Worm (Caenorhabditis elegans) whole organism, young adult: ENCODE results near the gene dmsr-9.

Experiments used
- B0019.2 ChIP-seq: fragments of 200-800 bp; sonication (Bioruptor generic); conservative IDR thresholded peaks from 2 replicates; pipeline ENCODE4 v1.3.6; 2022; ENCODE audit warnings: missing genetic modification reagents, missing genetic modification characterization, missing compliant biosample characterization
- B0336.3 ChIP-seq: fragments of 200-800 bp; sonication (Bioruptor generic); IDR thresholded peaks from 2 replicates; pipeline ENCODE4 v1.3.6; 2022; ENCODE audit warnings: missing genetic modification characterization, missing compliant biosample characterization
- F49E8.2 ChIP-seq: sonication (generic microtip); optimal IDR thresholded peaks from 3 replicates; lab custom pipeline; 2017; ENCODE audit warnings: missing genetic modification characterization, mild to moderate bottlenecking, missing compliant biosample characterization, antibody characterized with exemption, moderate library complexity; ENCODE audit not compliant: insufficient read depth
- F57C9.4 ChIP-seq: sonication (generic microtip); optimal IDR thresholded peaks from 2 replicates; lab custom pipeline; 2017; ENCODE audit warnings: mild to moderate bottlenecking, missing genetic modification characterization, missing compliant biosample characterization
- T07F8.4 ChIP-seq: sonication (generic microtip); optimal IDR thresholded peaks from 2 replicates; lab custom pipeline; 2016; ENCODE audit warnings: mild to moderate bottlenecking, missing genetic modification characterization, moderate library complexity, missing compliant biosample characterization
- Y56A3A.18 ChIP-seq: fragments of 200-800 bp; sonication (Bioruptor generic); IDR thresholded peaks from 2 replicates; pipeline ENCODE4 v1.3.6; 2022; ENCODE audit warnings: missing genetic modification reagents, missing genetic modification characterization, missing compliant biosample characterization
- Y79H2A.3 ChIP-seq: fragments of 200-800 bp; sonication (Bioruptor generic); conservative IDR thresholded peaks from 2 replicates; pipeline ENCODE4 v1.3.6; 2022; ENCODE audit warnings: missing genetic modification reagents, missing genetic modification characterization, missing compliant biosample characterization
- ZK185.1 ChIP-seq: sonication (generic microtip); optimal IDR thresholded peaks from 2 replicates; lab custom pipeline; 2016; ENCODE audit warnings: mild to moderate bottlenecking, missing genetic modification characterization, missing compliant biosample characterization; ENCODE audit not compliant: poor library complexity, severe bottlenecking
- attf-5 ChIP-seq: fragments of 200-800 bp; sonication (Bioruptor generic); optimal IDR thresholded peaks from 2 replicates; lab custom pipeline; 2018; ENCODE audit warnings: mild to moderate bottlenecking, missing genetic modification characterization, missing compliant biosample characterization
- bed-1 ChIP-seq: fragments of 200-800 bp; sonication (Bioruptor generic); IDR thresholded peaks from 2 replicates; pipeline ENCODE4 v1.3.6; 2022; ENCODE audit warnings: missing genetic modification reagents, missing genetic modification characterization, missing compliant biosample characterization
- cebp-2 ChIP-seq: fragments of 200-800 bp; sonication (Bioruptor generic); IDR thresholded peaks from 2 replicates; pipeline ENCODE4 v1.3.6; 2022; ENCODE audit warnings: missing genetic modification characterization, missing compliant biosample characterization
- ceh-27 ChIP-seq: fragments of 200-800 bp; sonication (Bioruptor generic); optimal IDR thresholded peaks from 2 replicates; lab custom pipeline; 2018; ENCODE audit warnings: mild to moderate bottlenecking, missing genetic modification characterization, moderate library complexity, missing compliant biosample characterization
- ceh-40 ChIP-seq: fragments of 200-800 bp; sonication (Bioruptor generic); IDR thresholded peaks from 2 replicates; pipeline ENCODE4 v1.3.6; 2022; ENCODE audit warnings: missing genetic modification characterization, missing compliant biosample characterization
- dox-1 ChIP-seq: fragments of 200-800 bp; sonication (Bioruptor generic); IDR thresholded peaks from 2 replicates; pipeline ENCODE4 v1.3.6; 2022; ENCODE audit warnings: missing genetic modification reagents, missing genetic modification characterization, missing compliant biosample characterization
- dpl-1 ChIP-seq: fragments of 150-350 bp; optimal IDR thresholded peaks from 2 replicates; lab custom pipeline; 2014; ENCODE audit warnings: missing biosample characterization, missing genetic modification reagents, missing genetic modification characterization
- efl-1 ChIP-seq: fragments of 150-350 bp; optimal IDR thresholded peaks from 2 replicates; lab custom pipeline; 2014; ENCODE audit warnings: missing biosample characterization, missing genetic modification reagents, missing genetic modification characterization
- egl-18 ChIP-seq: fragments of 200-800 bp; sonication (Bioruptor generic); IDR thresholded peaks from 2 replicates; pipeline ENCODE4 v1.3.6; 2022; ENCODE audit warnings: missing genetic modification reagents, missing genetic modification characterization, missing compliant biosample characterization
- hlh-26 ChIP-seq: fragments of 200-800 bp; sonication (Bioruptor generic); conservative IDR thresholded peaks from 2 replicates; pipeline ENCODE4 v1.3.6; 2022; ENCODE audit warnings: missing genetic modification reagents, missing genetic modification characterization, missing compliant biosample characterization
- hmg-1.2 ChIP-seq: fragments of 200-800 bp; sonication (Bioruptor generic); IDR thresholded peaks from 2 replicates; pipeline ENCODE4 v1.3.6; 2022; ENCODE audit warnings: missing genetic modification reagents, missing genetic modification characterization, missing compliant biosample characterization
- hmg-20 ChIP-seq: fragments of 200-800 bp; sonication (Bioruptor generic); IDR thresholded peaks from 2 replicates; pipeline ENCODE4 v1.3.6; 2022; ENCODE audit warnings: missing genetic modification reagents, missing genetic modification characterization, missing compliant biosample characterization
- hrde-1 ChIP-seq: sonication (generic microtip); optimal IDR thresholded peaks from 2 replicates; lab custom pipeline; 2016; ENCODE audit warnings: missing genetic modification characterization, mild to moderate bottlenecking, missing compliant biosample characterization, moderate library complexity, missing genotype, missing genetic modification reagents, borderline replicate concordance
- hsf-1 ChIP-seq: fragments of 200-800 bp; sonication (Bioruptor generic); IDR thresholded peaks from 2 replicates; pipeline ENCODE4 v1.3.6; 2022; ENCODE audit warnings: missing genetic modification reagents, missing genetic modification characterization, missing compliant biosample characterization
- let-526 ChIP-seq: fragments of 200-800 bp; sonication (Bioruptor generic); IDR thresholded peaks from 2 replicates; pipeline ENCODE4 v1.3.6; 2022; ENCODE audit warnings: missing genetic modification reagents, missing genetic modification characterization, missing compliant biosample characterization
- let-607 ChIP-seq, 2 experiments: fragments of 200-800 bp in 1 of 2; sonication (Bioruptor generic) in 1 of 2; sonication (generic microtip) in 1 of 2; optimal IDR thresholded peaks; 2 replicates each; lab custom pipeline; 2016 to 2018; ENCODE audit warnings: mild to moderate bottlenecking in 2 of 2, missing compliant biosample characterization in 2 of 2, missing genetic modification characterization in 2 of 2, moderate library complexity in 2 of 2, missing genotype in 1 of 2
- lin-54 ChIP-seq: fragments of 200-800 bp; sonication (Bioruptor generic); optimal IDR thresholded peaks from 2 replicates; lab custom pipeline; 2018; ENCODE audit warnings: mild to moderate bottlenecking, missing genetic modification characterization, missing compliant biosample characterization
- lsl-1 ChIP-seq: fragments of 200-800 bp; sonication (Bioruptor generic); optimal IDR thresholded peaks from 2 replicates; lab custom pipeline; 2018; ENCODE audit warnings: mild to moderate bottlenecking, missing genetic modification characterization, moderate library complexity, missing compliant biosample characterization
- madf-3 ChIP-seq: fragments of 200-800 bp; sonication (Bioruptor generic); IDR thresholded peaks from 2 replicates; pipeline ENCODE4 v1.3.6; 2022; ENCODE audit warnings: missing genetic modification reagents, missing genetic modification characterization, missing compliant biosample characterization
- madf-6 ChIP-seq: fragments of 200-800 bp; sonication (Bioruptor generic); IDR thresholded peaks from 2 replicates; pipeline ENCODE4 v1.3.6; 2022; ENCODE audit warnings: missing genetic modification reagents, missing genetic modification characterization, missing compliant biosample characterization
- madf-8 ChIP-seq: fragments of 200-800 bp; sonication (Bioruptor generic); conservative IDR thresholded peaks from 2 replicates; pipeline ENCODE4 v1.3.6; 2022; ENCODE audit warnings: missing genetic modification reagents, missing genetic modification characterization, missing compliant biosample characterization
- nfya-1 ChIP-seq: sonication (generic microtip); optimal IDR thresholded peaks from 2 replicates; lab custom pipeline; 2017; ENCODE audit warnings: antibody characterized with exemption, missing compliant biosample characterization, missing genetic modification characterization, borderline replicate concordance; ENCODE audit not compliant: insufficient read depth
- nfya-2 ChIP-seq: fragments of 200-800 bp; sonication (Bioruptor generic); IDR thresholded peaks from 2 replicates; pipeline ENCODE4 v1.3.6; 2022; ENCODE audit warnings: missing genetic modification reagents, missing genetic modification characterization, missing compliant biosample characterization
- nhr-179 ChIP-seq: sonication (generic microtip); optimal IDR thresholded peaks from 2 replicates; lab custom pipeline; 2016; ENCODE audit warnings: mild to moderate bottlenecking, missing genetic modification characterization, missing compliant biosample characterization
- pbrm-1 ChIP-seq: fragments of 200-800 bp; sonication (Bioruptor generic); IDR thresholded peaks from 2 replicates; pipeline ENCODE4 v1.3.6; 2022; ENCODE audit warnings: missing genetic modification reagents, missing genetic modification characterization, missing compliant biosample characterization
- pha-4 ChIP-seq: fragments of 150-350 bp; sonication (generic microtip); optimal IDR thresholded peaks from 2 replicates; lab custom pipeline; 2014; ENCODE audit warnings: missing biosample characterization, missing genetic modification reagents, missing genetic modification characterization
- rcor-1 ChIP-seq: fragments of 200-800 bp; sonication (Bioruptor generic); IDR thresholded peaks from 2 replicates; pipeline ENCODE4 v1.3.6; 2022; ENCODE audit warnings: missing genetic modification reagents, missing genetic modification characterization, missing compliant biosample characterization
- rec-8 ChIP-seq, 2 experiments: sonication (generic microtip); optimal IDR thresholded peaks; 2 replicates each; lab custom pipeline; 2016; ENCODE audit warnings: mild to moderate bottlenecking in 2 of 2, missing genetic modification characterization in 2 of 2, missing genetic modification reagents in 2 of 2, missing genotype in 2 of 2, missing biosample characterization in 1 of 2, missing compliant biosample characterization in 1 of 2, moderate library complexity in 1 of 2
- repo-1 ChIP-seq: sonication (generic microtip); optimal IDR thresholded peaks from 2 replicates; lab custom pipeline; 2017; ENCODE audit warnings: mild to moderate bottlenecking, missing genetic modification characterization, missing compliant biosample characterization
- snpc-1.3 ChIP-seq: sonication (generic microtip); optimal IDR thresholded peaks from 2 replicates; lab custom pipeline; 2017; ENCODE audit warnings: missing genetic modification characterization, mild to moderate bottlenecking, missing compliant biosample characterization, antibody characterized with exemption, moderate library complexity, missing genotype, missing genetic modification reagents; ENCODE audit not compliant: insufficient read depth
- snpc-3.4 ChIP-seq: sonication (generic microtip); optimal IDR thresholded peaks from 2 replicates; lab custom pipeline; 2017; ENCODE audit warnings: missing genetic modification characterization, mild to moderate bottlenecking, missing compliant biosample characterization, antibody characterized with exemption, moderate library complexity, missing genotype, missing genetic modification reagents
- snpc-4 ChIP-seq, 5 experiments: fragments of 150-350 bp in 1 of 5; sonication (generic microtip) in 4 of 5; optimal IDR thresholded peaks; 2 replicates each; lab custom pipeline; 2014 to 2018; ENCODE audit warnings: missing genetic modification characterization in 5 of 5, missing biosample characterization in 3 of 5, antibody characterized with exemption in 2 of 5, mild to moderate bottlenecking in 2 of 5, missing compliant biosample characterization in 2 of 5, missing genotype in 2 of 5, moderate library complexity in 2 of 5, missing genetic modification reagents in 1 of 5
- unc-62 ChIP-seq: fragments of 150-350 bp; optimal IDR thresholded peaks from 2 replicates; lab custom pipeline; 2014; ENCODE audit warnings: missing biosample characterization, missing genetic modification reagents, missing genetic modification characterization
- zfh-2 ChIP-seq: fragments of 200-800 bp; sonication (Bioruptor generic); conservative IDR thresholded peaks from 2 replicates; pipeline ENCODE4 v1.3.6; 2022; ENCODE audit warnings: missing genetic modification reagents, missing genetic modification characterization, missing compliant biosample characterization

The dmsr-9 gene

DNA sequence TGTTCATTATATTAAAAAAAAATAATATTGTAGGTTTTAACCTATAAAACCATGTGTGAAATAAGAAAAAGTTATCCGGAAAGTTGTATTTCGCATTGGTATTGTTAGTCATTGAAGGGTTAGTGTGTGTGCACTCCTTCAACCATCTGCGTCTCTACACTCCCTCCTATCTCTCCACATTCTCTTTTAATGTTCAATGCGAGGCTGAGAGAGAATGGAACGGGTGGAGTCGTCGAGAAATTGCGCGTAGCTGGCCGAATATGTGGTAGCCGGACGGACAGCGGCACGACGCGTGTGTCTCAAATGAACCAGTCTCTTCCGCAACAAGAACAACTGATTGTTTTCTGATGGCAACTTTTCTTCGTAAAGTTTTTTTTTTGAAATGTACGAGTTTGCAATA is 2.6 kb downstream of the dmsr-9 start:
- TF ChIP-seq attf-5 (no peak), hmg-1.2 (peak; percentile 91; the same call in 1 of the 2 replicates), nfya-1 (no peak)

DNA sequence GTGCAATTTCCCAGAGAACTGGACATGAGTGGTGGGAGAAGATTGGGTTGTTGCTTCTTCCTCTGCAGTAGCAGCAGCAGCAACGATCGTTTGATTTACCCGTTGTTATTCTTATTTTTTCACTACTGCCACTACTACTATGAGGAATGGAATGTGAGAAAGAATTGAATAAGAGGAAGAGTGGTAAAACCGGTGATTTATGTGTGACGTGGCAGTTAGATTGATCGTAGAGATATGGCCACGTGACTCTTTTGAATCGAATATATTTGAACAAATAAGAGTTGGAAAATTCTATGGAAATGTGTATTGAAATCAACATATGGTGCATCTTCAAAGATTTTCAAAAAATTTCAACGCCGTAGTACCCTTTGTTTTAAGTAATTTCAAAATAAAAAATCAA is 3.2 kb downstream of the dmsr-9 start:
- TF ChIP-seq snpc-4 (GFP tag; optimal IDR thresholded peaks at IDR 0.05; lab: Kevin White, UChicago) (no peak), snpc-4 (tag; optimal IDR thresholded peaks at IDR 0.05; lab: Kevin White, UChicago) (no peak), B0019.2 (GFP tag; lab: Robert Waterston, UW) (no peak), pha-4 (tag; lab: Kevin White, UChicago) (no peak), hsf-1 (GFP tag; lab: Robert Waterston, UW) (no peak), F57C9.4 (no peak), ZK185.1 (no peak), snpc-1.3 (no peak), ceh-27 (GFP tag; lab: Kevin White, UChicago) (no peak), let-607 (tag; optimal IDR thresholded peaks at IDR 0.05; lab: Kevin White, UChicago) (no peak)

ce11 chrV:6793744-6794239 is 5.7 kb downstream of the dmsr-9 start, which contains the start of gene ZC404.1:
ZC404.1 (plus strand) TSS chrV:6794189.
- TF ChIP-seq zfh-2 (peak; percentile 92), dox-1 (GFP tag; lab: Robert Waterston, UW) (0 out of 2 replicates have a peak, but pooled peaks have one; percentile 10), B0336.3 (no peak)

DNA sequence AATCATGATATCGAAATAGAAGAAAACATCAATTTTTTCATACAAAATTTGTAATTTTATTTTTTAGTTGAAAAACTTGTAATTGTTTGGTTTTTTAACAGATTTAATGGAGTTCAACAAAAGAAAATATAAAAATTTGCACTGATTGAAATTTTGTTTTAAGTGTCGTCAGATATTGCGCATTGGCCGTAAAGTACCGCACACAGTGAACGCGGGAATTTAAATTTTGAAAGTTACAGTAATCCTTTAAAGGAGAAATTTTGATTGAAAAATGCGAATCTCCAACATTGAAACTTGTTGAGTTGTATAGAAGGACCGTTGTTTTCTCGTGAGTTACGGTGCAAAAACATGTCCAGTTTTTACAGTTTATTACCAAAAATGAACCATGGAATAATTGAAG is 6.5 kb downstream of the dmsr-9 start:
- peak; percentile 80 for TF ChIP-seq efl-1 (GFP tag; lab: Kevin White, UChicago)
- no peak for TF ChIP-seq F57C9.4
- peak; percentile 45 for TF ChIP-seq lsl-1 (GFP tag; lab: Kevin White, UChicago)
- no peak for TF ChIP-seq Y79H2A.3 (GFP tag; lab: Robert Waterston, UW)
- TF ChIP-seq madf-6: peak; percentile 53; the same call in 1 of the 2 replicates
- no peak for TF ChIP-seq F49E8.2
- no peak for TF ChIP-seq rcor-1 (GFP tag; lab: Robert Waterston, UW)
- no peak for TF ChIP-seq repo-1 (tag; lab: Kevin White, UChicago)
- TF ChIP-seq hlh-26: no peak
- peak; percentile 74 for TF ChIP-seq lin-54 (GFP tag; lab: Kevin White, UChicago)
- TF ChIP-seq dpl-1 (GFP tag; lab: Kevin White, UChicago): peak; percentile 29

DNA sequence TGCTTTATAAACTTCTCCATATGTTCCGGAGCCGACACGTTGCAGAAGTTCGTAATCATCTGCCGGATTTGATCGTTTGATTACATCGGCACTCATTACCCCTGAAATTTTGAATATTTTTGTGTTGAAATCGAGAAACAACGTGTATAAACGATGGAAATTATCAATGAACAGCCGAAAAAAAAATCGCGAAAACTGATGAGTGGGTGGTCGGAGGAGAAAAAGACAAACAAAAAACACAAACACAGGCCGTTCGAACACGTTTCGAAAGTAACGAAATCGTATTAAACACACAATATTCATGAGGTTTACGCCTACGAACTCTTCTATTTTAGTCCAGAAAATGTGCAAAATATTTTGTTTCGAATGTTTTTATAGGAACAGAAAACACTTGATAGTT is 6.9 kb downstream of the dmsr-9 start, which contains the start of gene gck-2:
TSS of gene gck-2 (minus strand) at position 101 of the 400 bp plus-strand sequence.
- TF ChIP-seq madf-8 (GFP tag; lab: Robert Waterston, UW) (no peak), madf-3 (GFP tag; lab: Robert Waterston, UW) (no peak), Y56A3A.18 (no peak), nhr-179 (tag; lab: Kevin White, UChicago) (no peak), rec-8 (tag; optimal IDR thresholded peaks at IDR 0.05; lab: Kevin White, UChicago) (no peak), hmg-1.2 (no peak), cebp-2 (GFP tag; lab: Robert Waterston, UW) (no peak), snpc-3.4 (tag; lab: Kevin White, UChicago) (no peak), nfya-2 (no peak), unc-62 (no peak), pbrm-1 (GFP tag; lab: Robert Waterston, UW) (no peak), F49E8.2 (no peak), egl-18 (GFP tag; lab: Robert Waterston, UW) (no peak), hrde-1 (no peak), let-526 (no peak), hmg-20 (GFP tag; lab: Robert Waterston, UW) (no peak), bed-1 (GFP tag; lab: Robert Waterston, UW) (no peak), T07F8.4 (no peak), ceh-40 (GFP tag; lab: Robert Waterston, UW) (no peak)
